Fruit fly (Drosophila melanogaster): Measurements from ENCODE around the gene CG31141.

Gene CG31141

DNA sequence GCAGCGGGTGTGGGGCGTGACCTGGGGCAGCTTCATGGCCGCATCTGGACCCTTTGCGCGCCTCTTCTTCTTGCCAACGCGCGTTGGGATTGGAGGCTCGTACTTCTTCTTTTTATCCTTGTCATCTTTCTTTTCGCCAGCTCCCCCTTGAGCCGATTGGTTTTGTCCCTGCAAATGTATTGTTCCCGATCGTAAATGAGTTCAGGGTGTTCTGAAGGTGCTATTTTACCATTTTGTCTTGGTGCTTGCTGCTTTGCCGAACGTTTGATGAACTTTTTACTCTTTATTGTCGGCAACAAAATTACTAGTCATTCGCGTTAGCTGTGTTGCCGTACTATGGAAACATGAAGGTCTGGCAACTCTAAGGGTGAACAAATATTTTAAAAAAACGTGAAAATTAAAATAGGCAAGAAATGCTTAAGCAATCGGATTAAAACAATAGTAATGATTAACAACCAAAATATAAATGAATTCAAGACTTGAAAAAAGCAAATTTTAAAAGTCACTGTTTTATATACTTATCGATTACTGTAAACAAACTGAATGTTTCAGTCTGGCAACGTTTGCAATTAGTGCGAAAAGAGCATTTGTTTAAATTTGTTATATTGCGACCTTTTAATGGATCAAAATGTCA, 8.1 kb downstream of the CG31141 start, which contains the start of the genes Rpt2 and CG13599:
TSS of gene Rpt2 (minus strand) at position 464 of the 634 bp plus-strand sequence.
TSS of gene CG13599 (plus strand) at position 545 of the 634 bp plus-strand sequence.
- TF ChIP-seq Sin3A (optimal IDR thresholded peaks at IDR 0.05) = no peak

DNA sequence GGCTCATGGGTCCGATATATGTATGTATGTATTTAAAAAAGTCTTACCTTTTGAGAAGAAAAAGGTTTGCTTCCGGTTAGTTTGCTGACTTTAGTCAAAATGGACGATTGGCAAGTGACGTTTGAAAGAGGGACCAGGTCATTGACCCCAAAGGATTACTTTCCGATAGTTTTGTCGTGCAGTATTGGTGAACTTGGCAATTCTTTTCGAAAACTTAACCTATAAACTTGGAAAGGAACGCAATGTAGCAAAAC, 10.3 kb downstream of the CG31141 start, which contains the start of gene RpS19b:
TSS of gene RpS19b (minus strand) at position 101 of the 254 bp plus-strand sequence.
- TF ChIP-seq psq (optimal IDR thresholded peaks at IDR 0.05) (no peak), Sin3A (optimal IDR thresholded peaks at IDR 0.05) (no peak), insv (optimal IDR thresholded peaks at IDR 0.05) (no peak), h (optimal IDR thresholded peaks at IDR 0.05) (no peak)

- TF ChIP-seq insv (optimal IDR thresholded peaks at IDR 0.05) (no peak), ttk (optimal IDR thresholded peaks at IDR 0.05) (no peak), Sin3A (optimal IDR thresholded peaks at IDR 0.05) (no peak), psq (optimal IDR thresholded peaks at IDR 0.05) (no peak), Myc (optimal IDR thresholded peaks at IDR 0.05) (no peak), h (optimal IDR thresholded peaks at IDR 0.05) (no peak)
Measured at dm6 chr3R:23933684-23934575, 10.8 kb downstream of the CG31141 start, which contains the start of gene CG5854. Gene CG5854 (plus strand): TSS chr3R:23933912.

DNA sequence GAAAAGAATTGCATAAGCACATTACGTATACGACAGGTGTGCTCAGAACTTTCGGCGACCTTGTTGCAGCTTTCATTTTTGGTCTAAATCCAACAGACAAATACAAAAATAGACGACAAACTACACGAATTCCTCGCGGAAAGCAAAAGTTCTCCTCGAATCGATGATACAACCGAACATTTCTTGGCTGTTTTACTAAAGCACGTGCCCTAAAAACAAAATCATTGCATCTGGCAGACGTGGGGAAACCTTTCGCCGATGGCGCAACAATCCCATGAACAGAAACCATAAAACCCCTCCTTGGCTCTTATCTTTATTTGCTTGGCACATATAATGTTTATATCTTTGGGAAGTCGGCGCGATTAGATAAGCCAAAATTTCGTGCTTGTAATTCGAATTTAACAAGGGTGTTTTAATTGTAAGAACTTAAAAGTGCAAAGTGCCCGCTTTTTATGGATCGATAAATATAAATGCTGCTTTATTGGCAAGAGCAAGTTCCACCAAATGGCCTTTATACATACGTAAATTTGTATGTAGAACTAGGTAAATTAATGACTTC, 15.5 kb downstream of the CG31141 start:
- TF ChIP-seq psq (optimal IDR thresholded peaks at IDR 0.05) (no peak), h (optimal IDR thresholded peaks at IDR 0.05) (no peak), insv (optimal IDR thresholded peaks at IDR 0.05) (no peak), ttk (optimal IDR thresholded peaks at IDR 0.05) (no peak), Sin3A (optimal IDR thresholded peaks at IDR 0.05) (no peak), Myc (optimal IDR thresholded peaks at IDR 0.05) (no peak)

- TF ChIP-seq Sin3A (optimal IDR thresholded peaks at IDR 0.05) (no peak), insv (optimal IDR thresholded peaks at IDR 0.05) (no peak), h (optimal IDR thresholded peaks at IDR 0.05) (no peak), ttk (optimal IDR thresholded peaks at IDR 0.05) (no peak), Myc (optimal IDR thresholded peaks at IDR 0.05) (no peak), psq (optimal IDR thresholded peaks at IDR 0.05) (no peak)
Measured at dm6 chr3R:23939921-23940839, 17.1 kb downstream of the CG31141 start.

DNA sequence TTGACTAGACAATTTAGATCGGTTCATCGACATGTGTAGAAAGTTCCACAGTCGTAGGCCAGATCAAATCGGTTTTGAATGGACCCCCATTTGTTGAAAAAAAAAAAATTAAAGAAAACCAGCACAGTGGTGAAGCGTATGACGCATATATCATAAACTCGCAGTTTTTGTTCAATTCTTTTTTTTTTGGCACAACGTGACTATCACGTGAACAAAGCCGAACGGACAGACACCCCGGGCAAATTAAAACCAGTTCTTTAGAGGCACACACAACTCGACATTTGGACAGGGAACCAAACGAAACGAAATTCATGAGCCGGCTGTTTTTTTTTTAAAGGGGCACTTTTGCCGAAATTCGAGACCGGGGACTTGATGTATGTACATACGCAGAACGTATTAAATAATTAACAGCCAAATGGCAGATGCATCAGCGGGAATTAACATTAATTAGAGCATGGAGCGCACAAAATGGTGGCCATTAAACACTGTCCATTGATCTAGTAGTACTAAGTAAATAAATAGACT, 17.8 kb downstream of the CG31141 start:
- TF ChIP-seq Sin3A (optimal IDR thresholded peaks at IDR 0.05) (no peak), Myc (optimal IDR thresholded peaks at IDR 0.05) (no peak), insv (optimal IDR thresholded peaks at IDR 0.05) (no peak)

DNA sequence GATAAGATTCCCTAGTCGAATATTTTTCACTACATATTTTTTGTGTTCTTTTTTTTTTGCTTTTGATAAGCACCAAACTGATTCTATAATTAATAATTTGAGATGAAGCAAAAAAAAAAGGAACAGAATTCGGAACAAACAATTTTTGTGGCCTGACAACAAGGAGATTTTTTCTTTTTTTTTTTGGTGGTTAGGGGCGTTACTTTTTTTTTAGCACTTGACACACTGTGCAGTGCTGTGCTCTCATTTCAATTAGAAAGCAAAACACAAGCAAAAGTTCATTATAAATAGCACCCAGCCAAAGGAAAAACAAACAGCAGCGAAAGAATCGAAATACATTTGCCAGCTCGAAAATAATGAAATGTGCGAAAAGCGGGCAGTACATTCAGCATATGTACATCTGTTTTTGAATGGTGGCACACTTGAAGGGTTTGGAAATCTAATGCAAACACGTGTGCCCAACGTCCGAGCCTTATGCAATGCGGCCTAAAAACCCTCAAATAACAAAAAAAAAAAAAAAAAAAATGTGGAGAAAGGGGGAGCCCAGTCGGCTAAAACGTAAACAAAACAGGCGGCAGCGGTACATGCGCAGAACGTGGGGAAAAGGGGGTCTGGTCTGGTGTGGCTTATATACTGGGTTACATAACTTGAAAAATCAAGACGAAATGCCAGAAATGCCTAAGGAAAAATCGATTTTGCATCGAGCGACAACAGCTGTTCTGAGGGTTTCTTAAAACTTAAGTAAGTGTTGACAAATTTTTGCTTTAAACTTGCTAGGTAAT, 18.7 kb downstream of the CG31141 start:
- TF ChIP-seq psq (optimal IDR thresholded peaks at IDR 0.05) (no peak), insv (optimal IDR thresholded peaks at IDR 0.05) (no peak), Sin3A (optimal IDR thresholded peaks at IDR 0.05) (no peak), h (optimal IDR thresholded peaks at IDR 0.05) (no peak), ttk (optimal IDR thresholded peaks at IDR 0.05) (no peak), Myc (optimal IDR thresholded peaks at IDR 0.05) (no peak)

- TF ChIP-seq Sin3A (optimal IDR thresholded peaks at IDR 0.05) = no peak
- peak; percentile 96 for TF ChIP-seq ttk (optimal IDR thresholded peaks at IDR 0.05)
Measured at dm6 chr3R:23942550-23942949, 19.4 kb downstream of the CG31141 start.

dm6 chr3R:23942965-23943413, 19.9 kb downstream of the CG31141 start, which contains the start of gene Gdh:
Gene Gdh (minus strand): TSS chr3R:23943101.
- TF ChIP-seq psq (optimal IDR thresholded peaks at IDR 0.05) = no peak
- TF ChIP-seq Myc (optimal IDR thresholded peaks at IDR 0.05) = no peak
- TF ChIP-seq h (optimal IDR thresholded peaks at IDR 0.05) = no peak
- TF ChIP-seq Sin3A (optimal IDR thresholded peaks at IDR 0.05) = no peak
- TF ChIP-seq ttk (optimal IDR thresholded peaks at IDR 0.05) = no peak
- TF ChIP-seq insv (optimal IDR thresholded peaks at IDR 0.05) = no peak

- TF ChIP-seq insv (optimal IDR thresholded peaks at IDR 0.05) (no peak), Myc (optimal IDR thresholded peaks at IDR 0.05) (no peak), h (optimal IDR thresholded peaks at IDR 0.05) (no peak), psq (optimal IDR thresholded peaks at IDR 0.05) (no peak), Sin3A (optimal IDR thresholded peaks at IDR 0.05) (no peak), ttk (optimal IDR thresholded peaks at IDR 0.05) (no peak)
Measured at dm6 chr3R:23943843-23944356, 20.8 kb downstream of the CG31141 start.

- no peak for TF ChIP-seq Myc (optimal IDR thresholded peaks at IDR 0.05)
- TF ChIP-seq Sin3A (optimal IDR thresholded peaks at IDR 0.05) = no peak
- no peak for TF ChIP-seq h (optimal IDR thresholded peaks at IDR 0.05)
Measured at dm6 chr3R:23947002-23947401, 23.9 kb downstream of the CG31141 start.
